Worm (Caenorhabditis elegans): ENCODE measurements around the gene F08D12.12.

The F08D12.12 gene

DNA sequence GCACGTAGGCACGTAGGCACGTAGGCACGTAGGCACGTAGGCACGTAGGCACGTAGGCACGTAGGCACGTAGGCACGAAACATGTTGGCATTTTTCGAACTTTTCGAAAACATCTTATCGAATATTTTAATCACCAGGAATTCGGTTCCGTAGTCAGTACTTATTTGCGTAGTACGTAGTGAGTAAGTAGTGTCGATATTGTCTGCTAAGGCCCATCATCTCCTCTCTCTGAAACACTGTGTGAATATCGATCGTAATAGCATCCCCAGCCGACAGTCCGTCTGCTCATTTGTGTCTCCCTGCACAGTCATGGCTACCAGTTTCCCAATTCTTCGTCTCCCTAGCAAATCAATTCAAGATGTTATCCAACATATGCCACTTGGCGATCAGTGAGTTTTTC is 24.8 kb downstream of the F08D12.12 start, which contains the start of gene fbxb-106:
Gene fbxb-106 (plus strand): TSS at position 301 of the 400 bp plus-strand sequence.
- TF ChIP-seq ZK546.5 (tag; optimal IDR thresholded peaks at IDR 0.05), result no peak
- no peak for TF ChIP-seq elt-3 (tag; optimal IDR thresholded peaks at IDR 0.05)
- no peak for TF ChIP-seq sma-9 (GFP tag; optimal IDR thresholded peaks at IDR 0.05)
- no peak for TF ChIP-seq sma-9 (tag; optimal IDR thresholded peaks at IDR 0.05)
- no peak for TF ChIP-seq peb-1 (tag; optimal IDR thresholded peaks at IDR 0.05)
- TF ChIP-seq F13H6.1 (tag; optimal IDR thresholded peaks at IDR 0.05), result no peak
- TF ChIP-seq nhr-25 (tag; optimal IDR thresholded peaks at IDR 0.05), result no peak
- TF ChIP-seq sem-4 (tag; optimal IDR thresholded peaks at IDR 0.05), result no peak
- no peak for TF ChIP-seq nhr-77 (tag; optimal IDR thresholded peaks at IDR 0.05)

DNA sequence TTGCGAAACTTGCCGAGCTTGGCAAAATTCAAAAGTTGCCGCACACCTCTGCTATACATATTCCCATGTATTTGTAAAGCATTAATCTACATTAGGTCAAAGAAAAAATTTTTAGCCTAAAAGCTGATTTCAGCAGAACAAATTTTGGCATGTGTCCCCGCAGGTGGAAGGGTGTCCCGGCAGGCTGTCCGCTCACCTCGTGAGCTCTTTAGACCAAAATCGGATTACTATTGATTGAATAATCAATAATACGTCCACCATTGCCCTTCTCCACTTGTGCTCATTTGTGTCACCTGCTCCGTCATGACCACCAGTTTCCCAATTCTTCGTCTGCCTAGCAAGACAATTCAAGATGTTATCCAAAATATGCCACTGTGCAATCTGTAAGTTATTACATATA is 28.4 kb downstream of the F08D12.12 start, which contains the start of gene fbxb-107:
Gene fbxb-107 (plus strand): TSS at position 297 of the 400 bp plus-strand sequence.
- TF ChIP-seq nhr-25 (tag; optimal IDR thresholded peaks at IDR 0.05) (no peak), unc-39 (tag; optimal IDR thresholded peaks at IDR 0.05) (no peak), ztf-4 (tag; optimal IDR thresholded peaks at IDR 0.05) (no peak), nhr-11 (tag; optimal IDR thresholded peaks at IDR 0.05) (no peak), ZK546.5 (tag; optimal IDR thresholded peaks at IDR 0.05) (no peak), ceh-16 (tag; optimal IDR thresholded peaks at IDR 0.05) (no peak), fos-1 (tag; optimal IDR thresholded peaks at IDR 0.05) (no peak), nhr-10 (tag; optimal IDR thresholded peaks at IDR 0.05) (no peak), dmd-4 (tag; optimal IDR thresholded peaks at IDR 0.05) (no peak), Y55F3AM.14 (GFP tag; optimal IDR thresholded peaks at IDR 0.05) (no peak), elt-3 (tag; optimal IDR thresholded peaks at IDR 0.05) (no peak), unc-55 (GFP tag; optimal IDR thresholded peaks at IDR 0.05) (no peak), lsy-2 (tag; optimal IDR thresholded peaks at IDR 0.05) (no peak), lin-39 (tag; optimal IDR thresholded peaks at IDR 0.05) (no peak), alr-1 (tag; optimal IDR thresholded peaks at IDR 0.05) (no peak)

DNA sequence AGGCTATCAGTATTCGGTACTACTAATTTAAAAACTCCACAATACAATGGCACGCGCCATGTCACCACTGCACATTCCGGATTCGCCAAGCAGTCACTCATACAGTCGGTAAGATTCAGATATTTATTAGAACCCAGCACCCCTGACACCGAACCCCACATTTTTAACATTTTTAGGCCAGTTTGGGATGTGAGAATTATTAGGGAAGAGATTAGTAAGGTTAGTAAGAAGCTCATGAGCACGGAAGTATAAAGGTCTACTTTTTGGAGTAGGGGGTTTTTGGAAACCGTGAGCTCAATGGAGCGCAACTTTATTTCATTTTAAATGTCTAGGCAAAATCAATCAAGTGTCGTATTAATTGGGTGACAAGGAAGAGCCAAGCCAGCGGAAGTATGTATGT is 28.9 kb downstream of the F08D12.12 start, which contains the start of gene F29A7.8:
Gene F29A7.8 (minus strand): TSS at position 101 of the 400 bp plus-strand sequence.
- TF ChIP-seq ztf-4 (tag; optimal IDR thresholded peaks at IDR 0.05) (no peak), ceh-82 (tag; optimal IDR thresholded peaks at IDR 0.05) (no peak), nhr-12 (tag; optimal IDR thresholded peaks at IDR 0.05) (no peak), sem-4 (tag; optimal IDR thresholded peaks at IDR 0.05) (no peak), blmp-1 (tag; optimal IDR thresholded peaks at IDR 0.05; ENCODE audit: insufficient read depth) (no peak), unc-39 (tag; optimal IDR thresholded peaks at IDR 0.05) (no peak), fos-1 (tag; optimal IDR thresholded peaks at IDR 0.05) (no peak), skn-1 (tag; optimal IDR thresholded peaks at IDR 0.05) (no peak), Y55F3AM.14 (GFP tag; optimal IDR thresholded peaks at IDR 0.05) (no peak)

DNA sequence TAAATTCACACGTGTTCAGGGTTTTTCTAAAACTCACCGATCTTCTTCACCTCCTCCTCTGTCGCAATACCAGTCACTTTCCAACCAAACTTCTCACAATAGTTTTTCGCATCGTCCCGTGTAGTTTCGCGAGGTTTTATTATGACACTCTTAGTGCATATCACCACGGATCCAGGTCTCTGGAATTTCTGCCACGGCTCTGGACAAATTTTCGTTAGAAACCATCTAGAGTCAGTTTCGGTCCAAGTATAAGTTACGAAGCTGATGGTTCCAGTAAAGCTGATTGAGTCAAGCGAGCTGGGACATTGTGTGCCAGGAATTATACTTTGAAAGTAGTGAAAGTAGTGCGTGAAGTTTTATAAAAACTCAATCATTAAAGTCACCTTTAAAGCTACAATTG is 30.5 kb downstream of the F08D12.12 start:
- TF ChIP-seq gmeb-1 (tag; optimal IDR thresholded peaks at IDR 0.05), result no peak
- TF ChIP-seq nhr-11 (tag; optimal IDR thresholded peaks at IDR 0.05), result no peak
- no peak for TF ChIP-seq fos-1 (tag; optimal IDR thresholded peaks at IDR 0.05)

DNA sequence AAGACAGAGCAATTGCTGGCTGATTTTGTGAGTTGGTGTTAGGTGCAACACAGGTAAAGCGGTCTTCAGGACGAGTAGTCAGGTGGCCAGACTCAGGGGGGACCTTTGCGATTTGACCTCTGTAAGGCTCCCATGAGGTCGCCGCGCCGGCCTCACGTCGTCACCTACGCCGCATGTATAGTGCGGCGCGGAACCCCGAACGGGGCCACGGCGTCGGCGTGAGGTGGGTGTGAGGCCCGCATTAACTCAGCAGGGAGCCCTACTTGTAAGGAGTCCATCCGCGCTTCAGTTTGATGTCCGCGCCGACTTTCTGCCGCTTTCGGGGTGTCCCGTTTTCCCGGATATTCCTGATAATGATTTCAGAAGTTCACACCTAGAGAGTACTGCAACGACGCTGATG is 32.3 kb downstream of the F08D12.12 start:
- no peak for TF ChIP-seq ztf-4 (tag; optimal IDR thresholded peaks at IDR 0.05)

DNA sequence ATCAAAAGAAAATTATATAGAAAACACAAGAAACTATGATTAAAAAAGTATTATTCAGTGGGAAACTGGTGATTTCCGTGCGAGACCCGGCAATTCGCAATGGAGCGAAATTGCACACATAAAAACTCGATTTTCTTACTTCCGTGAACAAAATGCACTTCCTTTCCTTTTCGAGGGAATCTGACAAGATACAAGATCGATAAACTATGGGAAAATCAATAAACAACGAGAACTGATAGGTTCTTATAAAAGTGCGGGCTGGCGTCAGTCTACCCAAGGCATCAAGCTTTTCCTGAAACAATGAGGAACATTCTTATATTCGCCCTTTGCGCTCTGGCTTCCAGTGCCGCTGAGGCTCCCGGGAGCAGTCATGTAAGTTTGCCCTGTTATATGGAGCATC is 33.9 kb downstream of the F08D12.12 start, which contains the start of gene F29A7.3:
Gene F29A7.3 (plus strand): TSS at position 301 of the 400 bp plus-strand sequence.
- no peak for TF ChIP-seq nhr-12 (tag; optimal IDR thresholded peaks at IDR 0.05)

DNA sequence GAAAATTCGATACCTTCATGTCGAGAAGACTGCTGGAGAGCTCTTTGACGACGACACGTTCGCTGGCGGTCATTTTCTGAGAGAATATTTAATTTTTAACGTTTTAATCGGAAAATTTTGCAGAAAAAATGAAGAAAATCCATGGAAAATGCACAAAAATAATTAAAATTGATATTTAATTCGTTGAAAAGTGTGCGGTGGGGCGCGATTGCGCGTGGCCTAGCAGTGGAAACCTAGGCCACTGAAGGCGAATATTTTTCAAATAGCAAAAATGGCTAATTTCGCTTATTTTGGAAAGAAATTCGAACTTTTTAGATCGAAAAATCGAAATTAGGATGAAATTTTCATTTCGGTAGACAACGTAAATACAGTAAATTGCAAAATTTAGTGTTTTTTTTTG is 34.3 kb downstream of the F08D12.12 start, which contains the start of gene F29A7.6:
Gene F29A7.6 (minus strand): TSS at position 76 of the 400 bp plus-strand sequence.
- TF ChIP-seq F13H6.1 (tag; optimal IDR thresholded peaks at IDR 0.05), result peak; percentile 67
- peak; percentile 65 for TF ChIP-seq gmeb-1 (tag; optimal IDR thresholded peaks at IDR 0.05)
- peak in 1 of 2 experiments; percentile 49 for TF ChIP-seq lsy-2 (tag; optimal IDR thresholded peaks at IDR 0.05)
- TF ChIP-seq peb-1 (tag; optimal IDR thresholded peaks at IDR 0.05), result no peak
- TF ChIP-seq nhr-129 (tag; optimal IDR thresholded peaks at IDR 0.05), result peak; percentile 1
- TF ChIP-seq skn-1 (tag; optimal IDR thresholded peaks at IDR 0.05), result no peak
- TF ChIP-seq sma-3 (GFP tag; optimal IDR thresholded peaks at IDR 0.05), result peak; percentile 66
- TF ChIP-seq nhr-10 (tag; optimal IDR thresholded peaks at IDR 0.05), result no peak
- peak; percentile 66 for TF ChIP-seq sma-9 (GFP tag; optimal IDR thresholded peaks at IDR 0.05)
- no peak for TF ChIP-seq sma-9 (tag; optimal IDR thresholded peaks at IDR 0.05)
- TF ChIP-seq crh-2 (tag; optimal IDR thresholded peaks at IDR 0.05), result peak; percentile 32
- TF ChIP-seq mab-5 (tag; optimal IDR thresholded peaks at IDR 0.05), result peak; percentile 3
- peak; percentile 79 for TF ChIP-seq C34F6.9 (tag; optimal IDR thresholded peaks at IDR 0.05)
- TF ChIP-seq unc-55 (GFP tag; optimal IDR thresholded peaks at IDR 0.05), result peak; percentile 57

All from whole organism, L2 larva.